Fruit fly (Drosophila melanogaster): ENCODE data around the gene Srp14.
A peak's percentile ranks its signal among the peaks of the same experiment; 100 is the strongest.

Gene Srp14

dm6 chr3R:20555023-20555422 is 24.9 kb upstream of the Srp14 start:
- TF ChIP-seq fkh (GFP tag; optimal IDR thresholded peaks at IDR 0.05) (peak; percentile 35), Eip78C (GFP tag) (peak; percentile 66), CG11294 (GFP tag; IDR thresholded peaks at IDR 0.05) (peak; percentile 49; the same call in 1 of the 2 replicates), CG6163 (GFP tag; IDR thresholded peaks at IDR 0.05) (peak; percentile 62; the same call in 1 of the 3 replicates), Sox15 (GFP tag; optimal IDR thresholded peaks at IDR 0.05) (no peak), svp (GFP tag) (peak; percentile 74), CG1621 (tag; optimal IDR thresholded peaks at IDR 0.05) (no peak), CG6276 (GFP tag; optimal IDR thresholded peaks at IDR 0.05) (peak; percentile 35), Met (GFP tag; optimal IDR thresholded peaks at IDR 0.05) (peak; percentile 33), eg (GFP tag; IDR thresholded peaks at IDR 0.05) (peak; percentile 61; the same call in 2 of the 3 replicates), ss (GFP tag; optimal IDR thresholded peaks at IDR 0.05) (peak in 1 of 2 experiments; percentile 43), Ets96B (tag; optimal IDR thresholded peaks at IDR 0.05) (no peak)

dm6 chr3R:20555720-20556280 is 24.1 kb upstream of the Srp14 start:
- peak; percentile 95 for TF ChIP-seq fkh (GFP tag; optimal IDR thresholded peaks at IDR 0.05)
- no peak for TF ChIP-seq CG4318 (GFP tag; optimal IDR thresholded peaks at IDR 0.05)
- peak; percentile 29; the same call in 1 of the 3 replicates for TF ChIP-seq CG8119 (GFP tag; IDR thresholded peaks at IDR 0.05)
- TF ChIP-seq CG6163 (GFP tag; IDR thresholded peaks at IDR 0.05) = peak; percentile 24; the same call in 1 of the 3 replicates
- peak; percentile 38 for TF ChIP-seq Eip93F (GFP tag; optimal IDR thresholded peaks at IDR 0.05)
- TF ChIP-seq Hr38 (GFP tag; optimal IDR thresholded peaks at IDR 0.05) = no peak
- no peak for TF ChIP-seq Lpt (GFP tag; optimal IDR thresholded peaks at IDR 0.05)
- TF ChIP-seq eg (GFP tag; IDR thresholded peaks at IDR 0.05) = no peak
- TF ChIP-seq Sox14 (GFP tag; optimal IDR thresholded peaks at IDR 0.05) = no peak

DNA sequence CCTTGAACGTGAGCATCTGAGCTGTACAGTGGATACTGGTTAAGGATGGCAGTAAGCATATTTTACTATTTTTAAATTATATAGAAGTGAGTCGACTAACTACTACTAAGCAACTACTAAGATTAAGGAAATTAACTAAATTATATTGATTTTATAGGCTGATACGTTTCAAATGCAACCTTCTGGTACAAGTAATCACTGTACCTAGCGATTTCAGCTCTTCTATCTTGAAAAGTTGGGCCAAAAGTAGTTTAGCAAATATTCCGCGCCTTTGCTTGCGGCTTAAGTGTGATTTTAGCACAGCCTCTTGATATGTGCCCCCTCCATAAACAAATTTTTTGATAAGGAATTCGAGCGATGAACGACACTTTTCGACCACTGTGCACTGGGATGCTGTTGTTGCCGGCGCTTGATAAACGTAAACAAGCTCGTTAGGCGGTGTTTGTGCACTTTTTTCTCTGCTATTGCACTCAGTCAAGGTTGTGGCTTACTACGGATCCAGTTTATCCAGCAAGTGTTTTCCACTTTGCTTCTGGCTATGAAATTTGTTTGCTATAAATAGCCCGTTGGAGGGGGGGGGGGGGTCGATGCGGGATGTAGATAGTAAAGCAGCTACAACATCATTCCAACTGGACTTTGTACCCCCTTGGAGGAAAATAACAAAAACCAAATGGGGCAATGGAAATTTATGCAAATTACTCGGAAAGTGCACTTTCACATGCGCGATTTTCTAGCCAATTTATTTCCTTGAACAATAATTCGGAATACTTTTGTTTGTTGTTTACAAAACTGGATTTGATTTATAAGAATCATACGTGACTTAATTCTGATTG is 23.4 kb upstream of the Srp14 start:
- TF ChIP-seq spab (GFP tag; optimal IDR thresholded peaks at IDR 0.05) = peak; percentile 66
- peak in 1 of 2 experiments; percentile 65 for TF ChIP-seq salr (GFP tag; optimal IDR thresholded peaks at IDR 0.05)
- TF ChIP-seq fd59A (GFP tag; optimal IDR thresholded peaks at IDR 0.05) = peak; percentile 65
- peak; percentile 60 for TF ChIP-seq CG3032 (tag; optimal IDR thresholded peaks at IDR 0.05)
- TF ChIP-seq Ets96B (tag; optimal IDR thresholded peaks at IDR 0.05) = peak; percentile 52
- TF ChIP-seq CG6276 (GFP tag; optimal IDR thresholded peaks at IDR 0.05) = peak; percentile 88
- TF ChIP-seq CG10669 (GFP tag; optimal IDR thresholded peaks at IDR 0.05) = peak; percentile 64
- TF ChIP-seq CG8319 (GFP tag; optimal IDR thresholded peaks at IDR 0.05) = peak; percentile 61
- peak; percentile 56 for TF ChIP-seq topi (GFP tag; optimal IDR thresholded peaks at IDR 0.05)
- peak; percentile 75 for TF ChIP-seq Met (GFP tag; optimal IDR thresholded peaks at IDR 0.05)
- TF ChIP-seq esn (GFP tag; optimal IDR thresholded peaks at IDR 0.05) = peak; percentile 72
- TF ChIP-seq fkh (GFP tag; optimal IDR thresholded peaks at IDR 0.05) = peak; percentile 54
- peak; percentile 57 for TF ChIP-seq CG6792 (GFP tag; optimal IDR thresholded peaks at IDR 0.05)
- TF ChIP-seq achi (GFP tag; optimal IDR thresholded peaks at IDR 0.05) = peak; percentile 81
- peak; percentile 51 for TF ChIP-seq Ets21C (GFP tag; optimal IDR thresholded peaks at IDR 0.05)
- TF ChIP-seq CG8632 (GFP tag; optimal IDR thresholded peaks at IDR 0.05) = peak; percentile 52
- peak; percentile 79 for TF ChIP-seq Gug (GFP tag; IDR thresholded peaks at IDR 0.05)
- peak; percentile 88 for TF ChIP-seq CG6808 (GFP tag; optimal IDR thresholded peaks at IDR 0.05)
- TF ChIP-seq CG34406 (GFP tag; optimal IDR thresholded peaks at IDR 0.05) = peak; percentile 67
- TF ChIP-seq CG1621 (tag; optimal IDR thresholded peaks at IDR 0.05) = peak; percentile 53
- TF ChIP-seq CG31627 (GFP tag; optimal IDR thresholded peaks at IDR 0.05) = peak; percentile 66
- TF ChIP-seq Hr39 (GFP tag; optimal IDR thresholded peaks at IDR 0.05) = peak; percentile 74
- TF ChIP-seq Sox102F (GFP tag; optimal IDR thresholded peaks at IDR 0.05) = peak; percentile 64
- TF ChIP-seq CG11902 (GFP tag; optimal IDR thresholded peaks at IDR 0.05) = peak; percentile 50
- peak; percentile 73 for TF ChIP-seq acj6 (GFP tag; optimal IDR thresholded peaks at IDR 0.05)
- peak; percentile 82 for TF ChIP-seq pdm3 (GFP tag; optimal IDR thresholded peaks at IDR 0.05)
- peak; percentile 65 for TF ChIP-seq lz (GFP tag; optimal IDR thresholded peaks at IDR 0.05)
- TF ChIP-seq Hr4 (GFP tag; optimal IDR thresholded peaks at IDR 0.05) = peak; percentile 84
- peak; percentile 74 for TF ChIP-seq CG11294 (GFP tag; IDR thresholded peaks at IDR 0.05)
- peak; percentile 75 for TF ChIP-seq Smox (GFP tag; optimal IDR thresholded peaks at IDR 0.05)
- TF ChIP-seq svp (GFP tag) = peak; percentile 86
- peak; percentile 36 for TF ChIP-seq CG6854 (GFP tag; optimal IDR thresholded peaks at IDR 0.05)
- TF ChIP-seq net (GFP tag; optimal IDR thresholded peaks at IDR 0.05) = peak; percentile 54
- TF ChIP-seq OdsH (GFP tag; optimal IDR thresholded peaks at IDR 0.05) = peak; percentile 79

Data from whole organism, prepupa.